Worm (Caenorhabditis elegans) whole organism, L3 larva: ENCODE results near the gene scyl-1.

ENCODE experiments used
- aly-2 ChIP-seq: fragments of 150-350 bp; optimal IDR thresholded peaks from 2 replicates; lab custom pipeline; 2014; ENCODE audit warnings: missing biosample characterization, missing genetic modification characterization
- pha-4 ChIP-seq: fragments of 150-350 bp; optimal IDR thresholded peaks from 2 replicates; lab custom pipeline; 2014; ENCODE audit warnings: missing biosample characterization, missing genetic modification reagents, missing genetic modification characterization
- skn-1 ChIP-seq: fragments of 150-350 bp; optimal IDR thresholded peaks from 2 replicates; lab custom pipeline; 2014; ENCODE audit warnings: missing biosample characterization, missing genetic modification characterization
- zag-1 ChIP-seq: fragments of 150-350 bp; optimal IDR thresholded peaks from 2 replicates; lab custom pipeline; 2014; ENCODE audit warnings: missing biosample characterization, missing genetic modification characterization

- no peak for TF ChIP-seq skn-1 (tag; lab: Kevin White, UChicago)
- TF ChIP-seq pha-4, result no peak
- TF ChIP-seq aly-2 (tag; lab: Kevin White, UChicago), result no peak
- TF ChIP-seq zag-1, result no peak
These were observed 6.1 kb upstream of the scyl-1 start, which contains the start of gene W07G4.5 for ce11 chrV:13047574-13048030.
